Fruit fly (Drosophila melanogaster) whole organism, wandering third instar larva: ENCODE results near the gene dsf.
A peak's percentile ranks its signal among the peaks of the same experiment; 100 is the strongest.

Experiments used
- Abd-B ChIP-seq: fragments of >200 bp; optimal IDR thresholded peaks from 2 replicates; lab custom pipeline; 2017; ENCODE audit warnings: missing biosample characterization, missing genetic modification characterization
- CG32264 ChIP-seq: fragments of 200-800 bp; sonication (Bioruptor generic); optimal IDR thresholded peaks from 2 replicates; lab custom pipeline; 2016; ENCODE audit warnings: missing biosample characterization, missing genetic modification characterization
- CG9705 ChIP-seq: fragments of 200-800 bp; sonication (Bioruptor generic); optimal IDR thresholded peaks from 2 replicates; lab custom pipeline; 2018; ENCODE audit warnings: missing biosample characterization, mild to moderate bottlenecking, missing genetic modification characterization
- CrebA ChIP-seq: fragments of 200-800 bp; sonication (Bioruptor generic); optimal IDR thresholded peaks from 2 replicates; lab custom pipeline; 2016; ENCODE audit warnings: missing biosample characterization, mild to moderate bottlenecking, missing genetic modification characterization, borderline replicate concordance
- Dfd ChIP-seq: fragments of >200 bp; optimal IDR thresholded peaks from 2 replicates; lab custom pipeline; 2017; ENCODE audit warnings: missing biosample characterization, missing genetic modification characterization
- Dif ChIP-seq: fragments of 200-275, 200-300 bp; sonication (Bioruptor generic); optimal IDR thresholded peaks from 2 replicates; lab custom pipeline; 2018; ENCODE audit warnings: missing biosample characterization, missing genetic modification characterization; ENCODE audit not compliant: partially characterized antibody
- GATAd ChIP-seq: sonication (Bioruptor generic); optimal IDR thresholded peaks from 2 replicates; lab custom pipeline; 2016; ENCODE audit warnings: missing biosample characterization, missing genetic modification characterization
- HLH106 ChIP-seq: fragments of 200-800 bp; optimal IDR thresholded peaks from 3 replicates; lab custom pipeline; 2019; ENCODE audit warnings: missing biosample characterization, mild to moderate bottlenecking, missing genetic modification characterization, moderate library complexity
- Hnf4 ChIP-seq: fragments of 200-800 bp; sonication (Bioruptor generic); optimal IDR thresholded peaks from 2 replicates; lab custom pipeline; 2016; ENCODE audit warnings: missing biosample characterization, mild to moderate bottlenecking, missing genetic modification characterization
- Hr78 ChIP-seq: fragments of >200 bp; optimal IDR thresholded peaks from 2 replicates; lab custom pipeline; 2017; ENCODE audit warnings: missing biosample characterization, missing genetic modification characterization
- Hr83 ChIP-seq: fragments of 200-300 bp; sonication (Bioruptor generic); optimal IDR thresholded peaks from 2 replicates; lab custom pipeline; 2016; ENCODE audit warnings: missing biosample characterization, mild to moderate bottlenecking, missing genetic modification characterization, moderate library complexity; ENCODE audit not compliant: poor library complexity, severe bottlenecking
- Jra ChIP-seq: sonication (Bioruptor generic); optimal IDR thresholded peaks from 2 replicates; lab custom pipeline; 2016; ENCODE audit warnings: missing biosample characterization, missing genetic modification characterization
- Mio ChIP-seq: sonication (Bioruptor generic); optimal IDR thresholded peaks from 2 replicates; lab custom pipeline; 2016; ENCODE audit warnings: missing biosample characterization, missing genetic modification characterization
- Myc ChIP-seq: fragments of >200 bp; optimal IDR thresholded peaks from 2 replicates; lab custom pipeline; 2017
- N ChIP-seq: fragments of >200 bp; optimal IDR thresholded peaks from 2 replicates; lab custom pipeline; 2018; ENCODE audit warnings: missing biosample characterization, missing external identifiers, missing genetic modification characterization
- OdsH ChIP-seq: fragments of 200-800 bp; sonication (Bioruptor generic); optimal IDR thresholded peaks from 2 replicates; lab custom pipeline; 2016; ENCODE audit warnings: missing biosample characterization, mild to moderate bottlenecking, missing genetic modification characterization
- Rel ChIP-seq, 2 experiments: fragments of 200-800 bp; sonication (Bioruptor generic) in 1 of 2; optimal IDR thresholded peaks; 2 replicates in 1 of 2; 3 replicates in 1 of 2; lab custom pipeline; 2016 to 2019; ENCODE audit warnings: mild to moderate bottlenecking in 2 of 2, missing biosample characterization in 2 of 2, missing genetic modification characterization in 2 of 2, moderate library complexity in 1 of 2
- Sp1 ChIP-seq: fragments of 200-800 bp; sonication (Bioruptor generic); optimal IDR thresholded peaks from 3 replicates; lab custom pipeline; 2019; ENCODE audit warnings: missing biosample characterization, mild to moderate bottlenecking, missing genetic modification characterization, moderate library complexity
- Vsx2 ChIP-seq: fragments of 200-300, 225-300 bp; sonication (Bioruptor generic); optimal IDR thresholded peaks from 2 replicates; lab custom pipeline; 2018; ENCODE audit warnings: missing biosample characterization, missing genetic modification characterization; ENCODE audit not compliant: partially characterized antibody
- br ChIP-seq: fragments of 200-800 bp; sonication (Bioruptor generic); optimal IDR thresholded peaks from 2 replicates; lab custom pipeline; 2016; ENCODE audit warnings: missing biosample characterization, missing genetic modification characterization
- brk ChIP-seq: fragments of 200-800 bp; sonication (Bioruptor generic); optimal IDR thresholded peaks from 2 replicates; lab custom pipeline; 2016; ENCODE audit warnings: missing biosample characterization, mild to moderate bottlenecking, missing genetic modification characterization
- dl ChIP-seq, 2 experiments: fragments of 175-275, 200-275 bp in 1 of 2; fragments of 200-275 bp in 1 of 2; sonication (Bioruptor generic); optimal IDR thresholded peaks; lab custom pipeline; 2018; ENCODE audit warnings: mild to moderate bottlenecking in 2 of 2, missing biosample characterization in 2 of 2, missing genetic modification characterization in 2 of 2, moderate library complexity in 2 of 2; ENCODE audit not compliant: partially characterized antibody in 2 of 2, insufficient read depth in 1 of 2
- dmrt93B ChIP-seq: fragments of 200-800 bp; sonication (Bioruptor generic); optimal IDR thresholded peaks from 2 replicates; lab custom pipeline; 2018; ENCODE audit warnings: missing biosample characterization, mild to moderate bottlenecking, missing genetic modification characterization
- dsf ChIP-seq: sonication (Bioruptor generic); optimal IDR thresholded peaks from 2 replicates; lab custom pipeline; 2016; ENCODE audit warnings: missing biosample characterization, missing genetic modification characterization, borderline replicate concordance
- ey ChIP-seq: fragments of 200-800 bp; sonication (Bioruptor generic); optimal IDR thresholded peaks from 2 replicates; lab custom pipeline; 2016; ENCODE audit warnings: missing biosample characterization, missing genetic modification characterization
- foxo ChIP-seq, 2 experiments: fragments of 200-800 bp; sonication (Bioruptor generic); optimal IDR thresholded peaks; 2 replicates in 1 of 2; 3 replicates in 1 of 2; lab custom pipeline; 2016 to 2017; ENCODE audit warnings: missing biosample characterization in 2 of 2, missing genetic modification characterization in 2 of 2
- fru ChIP-seq: fragments of 200-800 bp; sonication (Bioruptor generic); optimal IDR thresholded peaks from 3 replicates; lab custom pipeline; 2016; ENCODE audit warnings: missing biosample characterization, mild to moderate bottlenecking, missing genetic modification characterization
- h ChIP-seq: fragments of 200-800 bp; sonication (Bioruptor generic); optimal IDR thresholded peaks from 3 replicates; lab custom pipeline; 2016; ENCODE audit warnings: missing biosample characterization, mild to moderate bottlenecking, missing genetic modification characterization
- lola ChIP-seq: fragments of >200 bp; optimal IDR thresholded peaks from 2 replicates; lab custom pipeline; 2017; ENCODE audit warnings: missing biosample characterization, missing genetic modification characterization
- pan ChIP-seq: fragments of >200 bp; optimal IDR thresholded peaks from 2 replicates; lab custom pipeline; 2017
- psq ChIP-seq: fragments of 200-800 bp; sonication (Bioruptor generic); optimal IDR thresholded peaks from 3 replicates; lab custom pipeline; 2017; ENCODE audit warnings: missing biosample characterization, mild to moderate bottlenecking, missing genetic modification characterization, moderate library complexity
- rgr ChIP-seq: fragments of 200-800 bp; sonication (Bioruptor generic); optimal IDR thresholded peaks from 3 replicates; lab custom pipeline; 2016; ENCODE audit warnings: missing biosample characterization, mild to moderate bottlenecking, missing genetic modification characterization
- sage ChIP-seq: fragments of 200-800 bp; sonication (Bioruptor generic); optimal IDR thresholded peaks from 2 replicates; lab custom pipeline; 2016; ENCODE audit warnings: missing biosample characterization, mild to moderate bottlenecking, missing genetic modification characterization
- sv ChIP-seq: fragments of 200-800 bp; sonication (Bioruptor generic); optimal IDR thresholded peaks from 3 replicates; lab custom pipeline; 2016; ENCODE audit warnings: missing biosample characterization, missing genetic modification characterization
- usp ChIP-seq: fragments of >200 bp; optimal IDR thresholded peaks from 2 replicates; lab custom pipeline; 2017; ENCODE audit warnings: missing biosample characterization, missing genetic modification characterization
- woc ChIP-seq: sonication (Bioruptor generic); optimal IDR thresholded peaks from 2 replicates; lab custom pipeline; 2016; ENCODE audit warnings: missing biosample characterization, mild to moderate bottlenecking, missing genetic modification characterization

dsf gene

DNA sequence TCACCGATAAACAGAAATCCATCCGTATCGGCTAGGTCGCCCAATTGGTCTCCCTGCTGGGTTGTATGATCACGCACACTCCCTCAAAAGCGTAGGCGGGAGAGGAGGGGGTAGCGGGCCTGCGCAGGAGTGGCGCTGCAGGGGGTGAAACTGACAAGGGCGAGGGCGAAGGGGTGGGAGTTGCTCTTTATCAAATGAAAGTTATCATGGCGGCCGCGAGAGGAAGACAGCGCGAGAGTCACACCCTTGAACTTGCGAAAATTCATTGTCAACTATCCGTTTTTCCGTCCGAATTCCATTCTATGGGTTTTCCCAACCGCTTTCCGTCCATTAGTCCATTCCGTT lies 53.3 kb downstream of the dsf start:
- TF ChIP-seq woc (GFP tag; lab: Kevin White, UChicago) (no peak), Abd-B (GFP tag; lab: Kevin White, UChicago) (no peak), usp (GFP tag; lab: Kevin White, UChicago) (no peak), Dif (GFP tag; lab: Kevin White, UChicago) (peak; percentile 4), Hr83 (GFP tag; lab: Kevin White, UChicago) (no peak), pan (no peak), GATAd (GFP tag; lab: Kevin White, UChicago) (no peak), brk (no peak), dmrt93B (GFP tag; lab: Kevin White, UChicago) (peak; percentile 4), dl (GFP tag; optimal IDR thresholded peaks at IDR 0.05; lab: Kevin White, UChicago; ENCODE audit: insufficient read depth in 1 of 2, partially characterized antibody in 2 of 2) (no peak)

DNA sequence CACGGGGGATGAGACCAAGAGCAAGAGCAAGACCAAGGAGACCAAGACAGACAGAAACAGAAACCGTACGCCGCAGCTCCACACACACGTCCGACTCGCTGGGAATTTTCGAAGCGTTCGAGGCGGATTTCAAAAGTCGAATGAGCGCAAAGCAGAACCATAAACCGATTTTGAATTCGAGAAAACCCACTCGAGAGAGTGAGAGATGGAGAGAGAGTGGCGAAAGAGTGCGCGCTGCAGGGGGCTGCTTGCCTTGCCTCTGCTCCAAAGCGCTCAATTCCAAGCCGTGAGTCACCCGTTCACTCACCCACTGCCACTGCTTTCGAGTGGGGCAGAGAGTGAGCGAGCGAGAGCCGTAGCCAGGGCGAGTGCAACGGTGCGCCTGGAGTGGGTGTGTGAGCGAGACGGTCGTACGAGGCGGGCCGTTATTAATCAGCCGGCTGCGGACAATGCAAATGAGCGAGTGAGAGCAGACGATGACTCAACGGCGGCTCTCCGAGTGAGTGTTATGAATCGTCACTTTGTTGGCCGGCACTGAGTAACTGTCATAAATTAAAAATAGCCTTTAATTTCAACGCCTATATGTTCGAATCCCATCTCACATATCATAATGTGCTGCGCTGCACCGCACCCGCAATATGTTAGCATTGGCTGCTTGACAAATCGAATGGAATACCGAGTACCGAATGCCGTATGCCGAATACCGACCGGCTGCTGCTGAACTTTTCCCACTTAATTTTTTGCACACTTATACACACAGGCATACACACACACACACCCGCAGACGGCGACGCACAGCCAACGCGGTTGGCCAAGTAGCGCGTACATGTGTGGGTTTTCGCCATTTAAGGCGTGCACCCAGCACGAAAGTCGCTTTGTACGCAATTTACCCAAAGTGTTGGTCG lies 54.5 kb downstream of the dsf start:
- TF ChIP-seq Hr83 (GFP tag; lab: Kevin White, UChicago) (peak; percentile 75), woc (GFP tag; lab: Kevin White, UChicago) (peak; percentile 26), lola (GFP tag; lab: Kevin White, UChicago) (no peak), br (GFP tag; lab: Kevin White, UChicago) (peak; percentile 62), pan (no peak), Hr78 (GFP tag; lab: Kevin White, UChicago) (no peak), dmrt93B (GFP tag; lab: Kevin White, UChicago) (no peak), CG9705 (GFP tag; lab: Kevin White, UChicago) (no peak), sage (GFP tag; lab: Kevin White, UChicago) (peak; percentile 39), Jra (GFP tag; lab: Kevin White, UChicago) (peak; percentile 98), foxo (GFP tag; optimal IDR thresholded peaks at IDR 0.05; lab: Kevin White, UChicago) (peak; percentile 45 to 46), dsf (GFP tag; lab: Kevin White, UChicago) (no peak), Sp1 (GFP tag; lab: Kevin White, UChicago) (peak; percentile 71), rgr (GFP tag; lab: Kevin White, UChicago) (peak; percentile 70), CG32264 (GFP tag; lab: Kevin White, UChicago) (peak; percentile 31), GATAd (GFP tag; lab: Kevin White, UChicago) (no peak), Mio (peak; percentile 40), Hnf4 (GFP tag; lab: Kevin White, UChicago) (peak; percentile 50), Dfd (GFP tag; lab: Kevin White, UChicago) (no peak), Dif (GFP tag; lab: Kevin White, UChicago) (peak; percentile 95), N (GFP tag; lab: Kevin White, UChicago) (no peak), Myc (lab: Kevin White, UChicago) (no peak), Rel (GFP tag; optimal IDR thresholded peaks at IDR 0.05; lab: Kevin White, UChicago) (peak; percentile 81), Rel (tag; optimal IDR thresholded peaks at IDR 0.05; lab: Kevin White, UChicago) (peak; percentile 71), sv (no peak), psq (GFP tag; lab: Kevin White, UChicago) (peak; percentile 56), brk (peak; percentile 58), ey (GFP tag; lab: Kevin White, UChicago) (peak; percentile 35), dl (GFP tag; optimal IDR thresholded peaks at IDR 0.05; lab: Kevin White, UChicago; ENCODE audit: insufficient read depth in 1 of 2, partially characterized antibody in 2 of 2) (peak; percentile 85 to 94), Vsx2 (no peak), fru (GFP tag; lab: Kevin White, UChicago) (peak; percentile 25), CrebA (GFP tag; lab: Kevin White, UChicago) (peak; percentile 84), h (GFP tag; lab: Kevin White, UChicago) (peak; percentile 77), HLH106 (peak; percentile 11), OdsH (GFP tag; lab: Kevin White, UChicago) (peak; percentile 54)
